Worm (Caenorhabditis elegans) whole organism, L1 larva: Measurements from ENCODE around the gene droe-4.

Experiments
- C34B4.2 ChIP-seq: sonication (generic microtip); optimal IDR thresholded peaks from 2 replicates; lab custom pipeline; 2017; ENCODE audit warnings: mild to moderate bottlenecking, missing genetic modification characterization, missing compliant biosample characterization
- egl-27 ChIP-seq, 2 experiments: fragments of 150-350 bp in 1 of 2; sonication (generic microtip); optimal IDR thresholded peaks; 3 replicates each; lab custom pipeline; 2017 to 2018; ENCODE audit warnings: missing biosample characterization in 2 of 2, missing genetic modification characterization in 2 of 2, missing genetic modification reagents in 2 of 2
- fkh-4 ChIP-seq: sonication (generic microtip); optimal IDR thresholded peaks from 2 replicates; lab custom pipeline; 2016; ENCODE audit warnings: missing compliant biosample characterization, missing genetic modification characterization, borderline replicate concordance
- fos-1 ChIP-seq: fragments of 150-350 bp; optimal IDR thresholded peaks from 2 replicates; lab custom pipeline; 2014; ENCODE audit warnings: missing biosample characterization, missing genetic modification characterization
- lin-35 ChIP-seq, 2 experiments: fragments of 150-350 bp; optimal IDR thresholded peaks; 2 replicates each; lab custom pipeline; 2014; ENCODE audit warnings: missing biosample characterization in 2 of 2, missing genetic modification characterization in 2 of 2, missing genetic modification reagents in 2 of 2
- mab-9 ChIP-seq: fragments of 200-800 bp; sonication (Bioruptor generic); IDR thresholded peaks from 2 replicates; pipeline ENCODE4 v1.3.6; 2022; ENCODE audit warnings: missing genetic modification reagents, missing genetic modification characterization, missing compliant biosample characterization
- nhr-11 ChIP-seq: fragments of 150-350 bp; optimal IDR thresholded peaks from 2 replicates; lab custom pipeline; 2014; ENCODE audit warnings: missing biosample characterization, missing genetic modification characterization
- nhr-12 ChIP-seq: sonication (generic microtip); optimal IDR thresholded peaks from 2 replicates; lab custom pipeline; 2017; ENCODE audit warnings: missing biosample characterization, missing genetic modification characterization
- nhr-237 ChIP-seq: fragments of 150-350 bp; optimal IDR thresholded peaks from 2 replicates; lab custom pipeline; 2014; ENCODE audit warnings: missing biosample characterization, missing genetic modification characterization
- nhr-28 ChIP-seq: fragments of 150-350 bp; optimal IDR thresholded peaks from 2 replicates; lab custom pipeline; 2014; ENCODE audit warnings: missing biosample characterization, missing genetic modification characterization
- nhr-76 ChIP-seq: sonication (generic microtip); optimal IDR thresholded peaks from 2 replicates; lab custom pipeline; 2017; ENCODE audit warnings: missing biosample characterization, missing genetic modification characterization
- zip-4 ChIP-seq: fragments of 200-800 bp; sonication (Bioruptor generic); optimal IDR thresholded peaks from 2 replicates; lab custom pipeline; 2018; ENCODE audit warnings: mild to moderate bottlenecking, missing genetic modification characterization, moderate library complexity, missing compliant biosample characterization

ce11 chrV:14028256-14028743, 35.8 kb downstream of the droe-4 start:
- TF ChIP-seq fos-1 (tag; lab: Kevin White, UChicago) (peak; percentile 46), lin-35 (GFP tag; optimal IDR thresholded peaks at IDR 0.05; lab: Kevin White, UChicago) (peak in 1 of 2 experiments; percentile 36), zip-4 (peak; percentile 33), fkh-4 (tag; lab: Kevin White, UChicago) (no peak), egl-27 (tag; optimal IDR thresholded peaks at IDR 0.05; lab: Kevin White, UChicago) (no peak), nhr-12 (no peak), C34B4.2 (tag; lab: Kevin White, UChicago) (no peak), nhr-28 (tag; lab: Kevin White, UChicago) (no peak), nhr-76 (tag; lab: Kevin White, UChicago) (no peak), nhr-11 (tag; lab: Kevin White, UChicago) (no peak), nhr-237 (tag; lab: Kevin White, UChicago) (no peak), mab-9 (GFP tag; lab: Robert Waterston, UW) (no peak)
